Fruit fly (Drosophila melanogaster) whole organism, pupa: ENCODE measurements around the gene CG11122.

Source experiments
- CG10348 ChIP-seq: fragments of 200-800 bp; sonication (Bioruptor generic); IDR thresholded peaks from 2 replicates; pipeline ENCODE4 v1.3.6; 2022; ENCODE audit warnings: missing biosample characterization, missing genetic modification characterization
- CG13204 ChIP-seq: fragments of 200-800 bp; sonication (Bioruptor generic); optimal IDR thresholded peaks from 2 replicates; lab custom pipeline; 2018; ENCODE audit warnings: missing biosample characterization, mild to moderate bottlenecking, missing genetic modification characterization, moderate library complexity
- CG4496 ChIP-seq: fragments of 200-800 bp; sonication (Bioruptor generic); IDR thresholded peaks from 3 replicates; pipeline ENCODE4 v1.3.6; 2022; ENCODE audit warnings: missing biosample characterization, missing genetic modification characterization
- CG8159 ChIP-seq: fragments of 200-800 bp; sonication (Bioruptor generic); optimal IDR thresholded peaks from 3 replicates; lab custom pipeline; 2018; ENCODE audit warnings: missing biosample characterization, mild to moderate bottlenecking, missing genetic modification characterization, moderate library complexity
- CG8301 ChIP-seq: fragments of 200-800 bp; sonication (Bioruptor generic); optimal IDR thresholded peaks from 2 replicates; lab custom pipeline; 2018; ENCODE audit warnings: missing biosample characterization, mild to moderate bottlenecking, missing genetic modification characterization
- CG9948 ChIP-seq: fragments of 200-800 bp; sonication (Bioruptor generic); optimal IDR thresholded peaks from 2 replicates; lab custom pipeline; 2018; ENCODE audit warnings: missing biosample characterization, mild to moderate bottlenecking, missing genetic modification characterization, moderate library complexity
- Pif1B ChIP-seq: fragments of 200-800 bp; sonication (Bioruptor generic); optimal IDR thresholded peaks from 3 replicates; lab custom pipeline; 2016; ENCODE audit warnings: missing biosample characterization, missing genetic modification characterization

- TF ChIP-seq CG9948 (tag; lab: Kevin White, UChicago): no peak
- TF ChIP-seq CG4496 (GFP tag; lab: Robert Waterston, UW): no peak; the same call in 2 of the 3 replicates
- no peak for TF ChIP-seq CG8159 (tag; lab: Kevin White, UChicago)
- TF ChIP-seq CG10348 (GFP tag; lab: Robert Waterston, UW): no peak
- TF ChIP-seq Pif1B: no peak
- TF ChIP-seq CG13204 (GFP tag; lab: Kevin White, UChicago): no peak
- no peak for TF ChIP-seq CG8301 (tag; lab: Kevin White, UChicago)
Observed at dm6 chrX:11124749-11125508, 403 bp upstream of the CG11122 start, which contains the start of gene Rpt3.
